Fruit fly (Drosophila melanogaster) whole organism, pupa: Measurements from ENCODE around the gene CG42390.
A peak's percentile ranks its signal among the peaks of the same experiment; 100 is the strongest.

Experiments used
- CG10348 ChIP-seq: fragments of 200-800 bp; sonication (Bioruptor generic); IDR thresholded peaks from 2 replicates; pipeline ENCODE4 v1.3.6; 2022; ENCODE audit warnings: missing biosample characterization, missing genetic modification characterization
- CG12605 ChIP-seq: fragments of 200-800 bp; sonication (Bioruptor generic); IDR thresholded peaks from 2 replicates; pipeline ENCODE4 v1.3.6; 2022; ENCODE audit warnings: missing biosample characterization, missing genetic modification characterization
- CG13204 ChIP-seq: fragments of 200-800 bp; sonication (Bioruptor generic); optimal IDR thresholded peaks from 2 replicates; lab custom pipeline; 2018; ENCODE audit warnings: missing biosample characterization, mild to moderate bottlenecking, missing genetic modification characterization, moderate library complexity
- CG14655 ChIP-seq: fragments of 200-800 bp; sonication (Bioruptor generic); optimal IDR thresholded peaks from 3 replicates; lab custom pipeline; 2017; ENCODE audit warnings: mild to moderate bottlenecking, missing biosample characterization, missing genetic modification reagents, missing genetic modification characterization
- CG15710 ChIP-seq: fragments of 200-800 bp; sonication (Bioruptor generic); optimal IDR thresholded peaks from 2 replicates; lab custom pipeline; 2018; ENCODE audit warnings: missing biosample characterization, mild to moderate bottlenecking, missing genetic modification characterization, moderate library complexity
- CG17806 ChIP-seq: fragments of 200-800 bp; sonication (Bioruptor generic); optimal IDR thresholded peaks from 2 replicates; lab custom pipeline; 2018; ENCODE audit warnings: missing biosample characterization, mild to moderate bottlenecking, missing genetic modification characterization, moderate library complexity
- CG32121 ChIP-seq: fragments of 200-800 bp; sonication (Bioruptor generic); IDR thresholded peaks from 2 replicates; pipeline ENCODE4 v1.3.6; 2022; ENCODE audit warnings: missing biosample characterization, missing genetic modification characterization
- CG34367 ChIP-seq: fragments of 200-800 bp; sonication (Bioruptor generic); optimal IDR thresholded peaks from 2 replicates; lab custom pipeline; 2018; ENCODE audit warnings: missing biosample characterization, mild to moderate bottlenecking, missing genetic modification characterization
- CG4496 ChIP-seq: fragments of 200-800 bp; sonication (Bioruptor generic); IDR thresholded peaks from 3 replicates; pipeline ENCODE4 v1.3.6; 2022; ENCODE audit warnings: missing biosample characterization, missing genetic modification characterization
- CG8159 ChIP-seq: fragments of 200-800 bp; sonication (Bioruptor generic); optimal IDR thresholded peaks from 3 replicates; lab custom pipeline; 2018; ENCODE audit warnings: missing biosample characterization, mild to moderate bottlenecking, missing genetic modification characterization, moderate library complexity
- CG8301 ChIP-seq: fragments of 200-800 bp; sonication (Bioruptor generic); optimal IDR thresholded peaks from 2 replicates; lab custom pipeline; 2018; ENCODE audit warnings: missing biosample characterization, mild to moderate bottlenecking, missing genetic modification characterization
- CG9948 ChIP-seq: fragments of 200-800 bp; sonication (Bioruptor generic); optimal IDR thresholded peaks from 2 replicates; lab custom pipeline; 2018; ENCODE audit warnings: missing biosample characterization, mild to moderate bottlenecking, missing genetic modification characterization, moderate library complexity
- D1 ChIP-seq: fragments of 200-800 bp; sonication (Bioruptor generic); optimal IDR thresholded peaks from 2 replicates; lab custom pipeline; 2018; ENCODE audit warnings: missing biosample characterization, mild to moderate bottlenecking, missing genetic modification characterization, moderate library complexity
- EcR ChIP-seq: fragments of 200-800 bp; sonication (Bioruptor generic); optimal IDR thresholded peaks from 3 replicates; lab custom pipeline; 2019; ENCODE audit warnings: missing biosample characterization, missing genetic modification characterization, mild to moderate bottlenecking, moderate library complexity, missing genetic modification reagents
- Ets98B ChIP-seq: fragments of 200-800 bp; sonication (Bioruptor generic); IDR thresholded peaks from 2 replicates; pipeline ENCODE4 v1.3.6; 2022; ENCODE audit warnings: missing biosample characterization, missing genetic modification characterization
- Pif1A ChIP-seq: fragments of 200-800 bp; sonication (Bioruptor generic); optimal IDR thresholded peaks from 3 replicates; lab custom pipeline; 2016; ENCODE audit warnings: missing biosample characterization, missing genetic modification characterization
- Pif1B ChIP-seq: fragments of 200-800 bp; sonication (Bioruptor generic); optimal IDR thresholded peaks from 3 replicates; lab custom pipeline; 2016; ENCODE audit warnings: missing biosample characterization, missing genetic modification characterization
- Snoo ChIP-seq: fragments of 200-800 bp; sonication (Bioruptor generic); optimal IDR thresholded peaks from 3 replicates; lab custom pipeline; 2017; ENCODE audit warnings: missing biosample characterization, mild to moderate bottlenecking, missing genetic modification characterization, inconsistent platforms
- fd96Ca ChIP-seq: fragments of 200-800 bp; sonication (Bioruptor generic); IDR thresholded peaks from 3 replicates; pipeline ENCODE4 v1.3.6; 2022; ENCODE audit warnings: missing biosample characterization, missing genetic modification characterization
- gl ChIP-seq: fragments of 200-800 bp; sonication (Bioruptor generic); optimal IDR thresholded peaks from 2 replicates; lab custom pipeline; 2018; ENCODE audit warnings: missing biosample characterization, mild to moderate bottlenecking, missing genetic modification characterization
- rn ChIP-seq: fragments of 200-800 bp; sonication (Bioruptor generic); IDR thresholded peaks from 2 replicates; pipeline ENCODE4 v1.3.6; 2022; ENCODE audit warnings: missing biosample characterization, missing genetic modification characterization

Gene CG42390

DNA sequence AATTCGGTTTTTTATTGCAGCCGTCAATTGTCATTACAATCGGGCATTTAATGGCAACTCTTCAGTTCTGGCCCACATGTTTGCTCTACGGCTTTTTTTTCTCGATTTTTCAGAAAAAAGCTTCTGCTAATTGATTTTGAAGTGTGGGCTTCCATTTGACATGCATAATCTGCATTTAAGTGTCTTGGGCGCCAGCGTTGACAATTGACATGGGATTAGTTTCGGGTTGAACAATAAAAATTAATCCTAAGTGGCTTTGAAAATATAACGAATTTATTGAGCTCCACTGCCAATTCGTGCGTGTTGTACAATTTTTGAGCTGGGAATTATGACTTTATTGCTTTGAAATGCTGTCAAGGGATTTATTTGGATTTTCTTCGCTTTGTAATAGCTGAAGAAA lies 26.7 kb downstream of the CG42390 start:
- no peak for TF ChIP-seq rn (GFP tag; lab: Robert Waterston, UW)
- TF ChIP-seq CG13204, result no peak
- TF ChIP-seq CG8301 (tag; lab: Kevin White, UChicago), result no peak
- no peak for TF ChIP-seq CG9948
- no peak for TF ChIP-seq CG15710 (tag; lab: Kevin White, UChicago)
- no peak for TF ChIP-seq CG12605 (GFP tag; lab: Robert Waterston, UW)
- no peak for TF ChIP-seq CG14655 (GFP tag; lab: Kevin White, UChicago)

DNA sequence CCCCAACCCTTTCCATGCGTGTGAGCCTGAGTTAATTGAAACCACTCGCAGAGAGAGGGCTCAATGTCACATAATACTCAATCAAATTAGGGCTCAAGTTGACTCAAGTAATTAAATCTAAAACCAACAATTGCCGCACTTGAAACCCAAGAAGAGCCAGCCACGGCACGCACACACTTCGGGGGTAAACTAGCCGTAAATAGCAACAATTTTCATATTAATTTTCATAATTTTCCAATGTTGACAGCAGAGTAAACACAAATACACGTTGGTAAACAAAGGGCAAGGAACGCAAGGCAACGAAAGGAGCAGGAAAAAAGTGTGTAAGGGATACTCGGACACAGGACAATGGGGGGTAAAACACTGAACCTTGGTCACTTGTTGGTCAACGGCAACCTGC lies 27.6 kb downstream of the CG42390 start:
- no peak for TF ChIP-seq Ets98B
- no peak for TF ChIP-seq EcR
- TF ChIP-seq Pif1B (GFP tag; lab: Kevin White, UChicago), result no peak
- no peak for TF ChIP-seq CG8159
- no peak for TF ChIP-seq D1 (tag; lab: Kevin White, UChicago)
- no peak for TF ChIP-seq fd96Ca
- TF ChIP-seq CG12605 (GFP tag; lab: Robert Waterston, UW), result no peak
- TF ChIP-seq gl, result no peak

DNA sequence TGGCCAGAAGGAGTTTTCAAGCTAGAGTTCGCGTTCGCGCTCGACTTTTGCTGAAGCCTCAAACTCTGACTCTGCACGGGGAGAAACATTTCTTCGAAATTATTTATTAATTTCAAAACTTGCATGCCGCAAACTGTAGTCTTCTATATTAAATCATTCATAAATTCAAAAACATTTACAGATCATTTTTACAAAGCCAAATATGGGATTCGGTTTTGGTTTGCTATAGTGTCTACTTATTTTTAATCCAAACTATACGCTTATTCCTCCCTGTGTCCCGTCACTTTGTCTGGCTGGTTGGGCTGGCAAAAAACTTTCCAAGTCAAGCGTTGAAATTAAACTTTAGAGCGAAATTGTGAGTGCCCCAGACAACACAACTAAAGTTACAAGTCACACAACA lies 28.4 kb downstream of the CG42390 start:
- no peak for TF ChIP-seq gl
- TF ChIP-seq CG32121, result peak; percentile 26; the same call in 1 of the 2 replicates
- peak; percentile 17 for TF ChIP-seq CG14655 (GFP tag; lab: Kevin White, UChicago)
- no peak for TF ChIP-seq CG4496 (GFP tag; lab: Robert Waterston, UW)
- TF ChIP-seq Snoo (tag; lab: Kevin White, UChicago), result no peak
- peak; percentile 26 for TF ChIP-seq CG8301 (tag; lab: Kevin White, UChicago)
- no peak for TF ChIP-seq CG34367
- TF ChIP-seq rn (GFP tag; lab: Robert Waterston, UW), result no peak
- no peak for TF ChIP-seq CG15710 (tag; lab: Kevin White, UChicago)
- TF ChIP-seq CG8159, result no peak

DNA sequence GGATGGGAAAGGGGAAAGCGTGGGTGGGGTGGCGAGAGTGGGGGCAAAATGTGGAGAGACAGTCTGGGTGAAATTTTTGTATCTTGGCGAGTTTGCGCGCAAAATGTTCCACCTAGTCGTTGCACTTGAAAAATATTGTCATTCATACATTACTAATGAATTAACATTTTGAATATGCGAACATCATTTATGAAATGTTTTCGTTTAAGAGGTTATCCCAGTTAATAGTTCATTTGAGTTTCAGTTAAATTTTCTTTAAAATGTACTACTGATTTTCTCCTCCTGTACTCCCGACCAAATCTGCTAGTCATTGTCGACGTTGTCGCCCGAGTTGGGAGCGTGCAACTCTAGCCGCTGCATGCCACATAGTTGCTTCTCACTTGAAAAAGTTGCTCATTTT lies 30.1 kb downstream of the CG42390 start:
- TF ChIP-seq CG32121, result peak; percentile 77
- TF ChIP-seq Pif1B (GFP tag; lab: Kevin White, UChicago), result no peak
- TF ChIP-seq Ets98B, result peak; percentile 89
- TF ChIP-seq D1 (tag; lab: Kevin White, UChicago), result no peak
- TF ChIP-seq CG4496 (GFP tag; lab: Robert Waterston, UW), result no peak
- TF ChIP-seq CG14655 (GFP tag; lab: Kevin White, UChicago), result peak; percentile 80
- peak; percentile 78; the same call in 1 of the 2 replicates for TF ChIP-seq CG12605 (GFP tag; lab: Robert Waterston, UW)
- peak; percentile 34 for TF ChIP-seq CG8159
- no peak for TF ChIP-seq gl
- peak; percentile 33 for TF ChIP-seq CG9948
- TF ChIP-seq EcR, result no peak
- TF ChIP-seq CG17806 (tag; lab: Kevin White, UChicago), result peak; percentile 52
- TF ChIP-seq CG34367, result peak; percentile 16
- peak; percentile 44 for TF ChIP-seq Pif1A (GFP tag; lab: Kevin White, UChicago)
- peak; percentile 55 for TF ChIP-seq rn (GFP tag; lab: Robert Waterston, UW)
- peak; percentile 14 for TF ChIP-seq CG15710 (tag; lab: Kevin White, UChicago)
- TF ChIP-seq Snoo (tag; lab: Kevin White, UChicago), result no peak
- peak; percentile 89 for TF ChIP-seq CG8301 (tag; lab: Kevin White, UChicago)
- TF ChIP-seq fd96Ca, result peak; percentile 60; the same call in 2 of the 3 replicates
- no peak for TF ChIP-seq CG13204
- no peak for TF ChIP-seq CG10348 (GFP tag; lab: Robert Waterston, UW)

DNA sequence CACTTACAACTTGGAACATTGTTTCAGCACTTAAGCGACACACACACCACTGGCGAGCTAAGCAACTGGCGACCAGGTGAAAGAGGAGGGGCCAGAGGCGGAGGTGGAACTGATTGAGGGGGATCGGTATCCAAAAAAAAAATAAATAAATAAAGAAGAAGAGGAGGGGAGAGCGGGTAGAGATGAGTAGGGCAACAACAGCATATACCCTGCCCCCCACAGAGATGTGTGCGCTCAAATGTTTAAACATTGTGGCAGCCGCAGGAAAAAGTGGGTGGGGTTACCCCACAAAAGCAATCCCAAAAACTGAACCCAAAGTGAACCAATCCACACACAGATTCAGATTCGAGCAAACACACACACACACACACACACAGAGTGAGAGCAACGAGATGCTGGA lies 30.6 kb downstream of the CG42390 start:
- TF ChIP-seq Ets98B, result peak; percentile 33
- no peak for TF ChIP-seq CG32121
- TF ChIP-seq Pif1A (GFP tag; lab: Kevin White, UChicago), result no peak
- no peak for TF ChIP-seq Pif1B (GFP tag; lab: Kevin White, UChicago)
- TF ChIP-seq fd96Ca, result peak; percentile 56
- TF ChIP-seq rn (GFP tag; lab: Robert Waterston, UW), result 0 out of 2 replicates have a peak, but pooled peaks have one; percentile 27
- TF ChIP-seq CG17806 (tag; lab: Kevin White, UChicago), result no peak
- TF ChIP-seq CG15710 (tag; lab: Kevin White, UChicago), result no peak
- TF ChIP-seq CG12605 (GFP tag; lab: Robert Waterston, UW), result 0 out of 2 replicates have a peak, but pooled peaks have one; percentile 8
- no peak for TF ChIP-seq CG10348 (GFP tag; lab: Robert Waterston, UW)
- no peak for TF ChIP-seq D1 (tag; lab: Kevin White, UChicago)

DNA sequence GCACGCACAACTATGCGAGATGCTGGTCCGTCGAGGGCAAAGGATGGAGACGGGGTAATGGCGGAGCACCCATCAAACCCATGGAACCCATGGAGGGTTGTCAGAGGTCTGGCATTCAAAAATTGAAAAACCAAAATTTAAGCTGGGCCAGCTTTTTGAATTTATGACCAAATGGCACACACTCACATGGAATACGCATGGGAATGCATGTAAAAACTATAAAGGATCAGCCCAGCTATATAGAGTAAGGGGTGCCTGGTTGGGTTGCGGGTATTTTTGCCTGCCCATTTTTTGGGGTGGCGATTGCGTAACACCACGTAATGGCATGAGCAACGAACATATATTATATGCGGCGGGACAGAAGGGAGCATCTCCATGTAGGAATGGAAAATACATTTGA lies 32.6 kb downstream of the CG42390 start:
- TF ChIP-seq CG8301 (tag; lab: Kevin White, UChicago), result no peak
- no peak for TF ChIP-seq CG9948
- no peak for TF ChIP-seq CG13204
- no peak for TF ChIP-seq CG14655 (GFP tag; lab: Kevin White, UChicago)
- TF ChIP-seq Snoo (tag; lab: Kevin White, UChicago), result no peak
- TF ChIP-seq Ets98B, result no peak
- no peak for TF ChIP-seq CG34367
- no peak for TF ChIP-seq CG32121
- no peak for TF ChIP-seq CG15710 (tag; lab: Kevin White, UChicago)
- TF ChIP-seq CG17806 (tag; lab: Kevin White, UChicago), result no peak
- TF ChIP-seq Pif1A (GFP tag; lab: Kevin White, UChicago), result no peak
- TF ChIP-seq CG10348 (GFP tag; lab: Robert Waterston, UW), result no peak
- TF ChIP-seq, all 21 proteins: peak for 0

DNA sequence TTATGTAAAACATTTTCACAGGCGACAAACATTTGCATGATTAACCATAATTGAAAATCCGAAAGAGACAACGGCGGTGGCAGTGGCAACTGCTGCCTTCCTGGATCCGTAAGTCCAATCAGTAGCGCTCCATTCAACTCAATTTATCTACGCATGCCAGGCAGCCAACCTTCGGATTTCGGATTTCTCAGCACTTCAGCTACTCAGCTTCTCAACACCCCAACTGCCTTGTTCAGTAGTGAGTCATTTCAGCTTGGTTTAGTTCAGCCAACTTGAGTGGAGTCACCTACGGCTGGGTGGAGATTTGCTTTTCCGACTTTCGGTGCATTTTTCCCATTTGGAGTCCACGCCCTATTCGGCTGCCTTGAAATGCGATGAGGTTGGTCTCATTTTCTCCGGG lies 33.8 kb downstream of the CG42390 start:
- TF ChIP-seq CG8301 (tag; lab: Kevin White, UChicago), result no peak
- no peak for TF ChIP-seq D1 (tag; lab: Kevin White, UChicago)
- no peak for TF ChIP-seq CG34367
- no peak for TF ChIP-seq CG17806 (tag; lab: Kevin White, UChicago)
- no peak for TF ChIP-seq Pif1A (GFP tag; lab: Kevin White, UChicago)
- no peak for TF ChIP-seq CG14655 (GFP tag; lab: Kevin White, UChicago)
- no peak for TF ChIP-seq Pif1B (GFP tag; lab: Kevin White, UChicago)
- no peak for TF ChIP-seq CG12605 (GFP tag; lab: Robert Waterston, UW)
- no peak for TF ChIP-seq CG13204
- no peak for TF ChIP-seq CG15710 (tag; lab: Kevin White, UChicago)
- no peak for TF ChIP-seq CG4496 (GFP tag; lab: Robert Waterston, UW)
